Worm (Caenorhabditis elegans) whole organism, L2 larva: Measurements from ENCODE around the gene F46B3.7.
"Not testable (repeated sequence)": the region's sequence is repeated elsewhere in the genome, so short reads cannot be mapped to it uniquely, and the experiment has no call there.

Source experiments
- F13H6.1 ChIP-seq: sonication (generic microtip); optimal IDR thresholded peaks from 2 replicates; lab custom pipeline; 2016; ENCODE audit warnings: missing genetic modification characterization, missing compliant biosample characterization
- R02D3.7 ChIP-seq: fragments of 150-350 bp; optimal IDR thresholded peaks from 2 replicates; lab custom pipeline; 2014; ENCODE audit warnings: missing biosample characterization, missing genetic modification characterization
- Y55F3AM.14 ChIP-seq: fragments of 200-800 bp; sonication (Bioruptor generic); optimal IDR thresholded peaks from 2 replicates; lab custom pipeline; 2018; ENCODE audit warnings: mild to moderate bottlenecking, missing genetic modification characterization, missing compliant biosample characterization
- ZK546.5 ChIP-seq: sonication (generic microtip); optimal IDR thresholded peaks from 2 replicates; lab custom pipeline; 2017; ENCODE audit warnings: missing biosample characterization, missing genetic modification characterization
- aly-2 ChIP-seq: fragments of 150-350 bp; optimal IDR thresholded peaks from 2 replicates; lab custom pipeline; 2014; ENCODE audit warnings: missing biosample characterization, missing genetic modification characterization
- ama-1 ChIP-seq: fragments of 150-350 bp; optimal IDR thresholded peaks from 2 replicates; lab custom pipeline; 2018; ENCODE audit warnings: inconsistent platforms
- blmp-1 ChIP-seq: sonication (generic microtip); optimal IDR thresholded peaks from 2 replicates; lab custom pipeline; 2017; ENCODE audit warnings: missing genetic modification characterization, mild to moderate bottlenecking, missing compliant biosample characterization, antibody characterized with exemption, moderate library complexity; ENCODE audit not compliant: insufficient read depth
- ceh-16 ChIP-seq: fragments of 150-350 bp; optimal IDR thresholded peaks from 2 replicates; lab custom pipeline; 2014; ENCODE audit warnings: missing biosample characterization, missing genetic modification characterization
- crh-2 ChIP-seq: sonication (generic microtip); optimal IDR thresholded peaks from 2 replicates; lab custom pipeline; 2017; ENCODE audit warnings: missing biosample characterization, missing genetic modification characterization
- dmd-4 ChIP-seq: sonication (generic microtip); optimal IDR thresholded peaks from 2 replicates; lab custom pipeline; 2017; ENCODE audit warnings: missing biosample characterization, missing genetic modification characterization
- egl-27 ChIP-seq: sonication (generic microtip); optimal IDR thresholded peaks from 3 replicates; lab custom pipeline; 2017; ENCODE audit warnings: missing biosample characterization, missing genetic modification reagents, missing genetic modification characterization
- elt-3 ChIP-seq: sonication (generic microtip); optimal IDR thresholded peaks from 2 replicates; lab custom pipeline; 2017; ENCODE audit warnings: missing biosample characterization, missing genetic modification characterization
- fos-1 ChIP-seq: fragments of 150-350 bp; optimal IDR thresholded peaks from 2 replicates; lab custom pipeline; 2014; ENCODE audit warnings: missing biosample characterization, missing genetic modification characterization
- gmeb-1 ChIP-seq: fragments of 150-350 bp; optimal IDR thresholded peaks from 2 replicates; lab custom pipeline; 2014; ENCODE audit warnings: missing biosample characterization, missing genetic modification characterization
- lin-39 ChIP-seq: fragments of 150-350 bp; optimal IDR thresholded peaks from 2 replicates; lab custom pipeline; 2014; ENCODE audit warnings: missing biosample characterization, missing genetic modification reagents, missing genetic modification characterization
- lsy-2 ChIP-seq, 2 experiments: fragments of 150-350 bp in 1 of 2; sonication (generic microtip) in 1 of 2; optimal IDR thresholded peaks; 2 replicates each; lab custom pipeline; 2014 to 2017; ENCODE audit warnings: missing biosample characterization in 2 of 2, missing genetic modification characterization in 2 of 2
- mab-5 ChIP-seq: fragments of 150-350 bp; optimal IDR thresholded peaks from 2 replicates; lab custom pipeline; 2014; ENCODE audit warnings: missing biosample characterization, missing genetic modification characterization
- nhr-12 ChIP-seq: fragments of 150-350 bp; optimal IDR thresholded peaks from 2 replicates; lab custom pipeline; 2014; ENCODE audit warnings: missing biosample characterization, missing genetic modification characterization
- nhr-23 ChIP-seq: fragments of 150-350 bp; optimal IDR thresholded peaks from 2 replicates; lab custom pipeline; 2014; ENCODE audit warnings: missing biosample characterization, missing genetic modification reagents, missing genetic modification characterization
- nhr-237 ChIP-seq: fragments of 150-350 bp; optimal IDR thresholded peaks from 2 replicates; lab custom pipeline; 2014; ENCODE audit warnings: missing biosample characterization, missing genetic modification characterization
- nhr-6 ChIP-seq: fragments of 150-350 bp; optimal IDR thresholded peaks from 2 replicates; lab custom pipeline; 2014; ENCODE audit warnings: missing biosample characterization, missing genetic modification characterization
- nhr-77 ChIP-seq: fragments of 150-350 bp; optimal IDR thresholded peaks from 2 replicates; lab custom pipeline; 2014; ENCODE audit warnings: missing biosample characterization, missing genetic modification characterization
- peb-1 ChIP-seq: fragments of 150-350 bp; optimal IDR thresholded peaks from 2 replicates; lab custom pipeline; 2014; ENCODE audit warnings: missing biosample characterization, missing genetic modification characterization
- skn-1 ChIP-seq: sonication (generic microtip); optimal IDR thresholded peaks from 2 replicates; lab custom pipeline; 2017; ENCODE audit warnings: missing biosample characterization, missing genetic modification characterization
- unc-39 ChIP-seq: fragments of 150-350 bp; optimal IDR thresholded peaks from 2 replicates; lab custom pipeline; 2014; ENCODE audit warnings: missing biosample characterization, missing genetic modification characterization
- unc-55 ChIP-seq: fragments of 150-350 bp; sonication (generic microtip); optimal IDR thresholded peaks from 3 replicates; lab custom pipeline; 2014; ENCODE audit warnings: missing biosample characterization, missing genetic modification reagents, missing genetic modification characterization
- unc-62 ChIP-seq: fragments of 150-350 bp; optimal IDR thresholded peaks from 2 replicates; lab custom pipeline; 2014; ENCODE audit warnings: missing biosample characterization, missing genetic modification reagents, missing genetic modification characterization
- zag-1 ChIP-seq: fragments of 150-350 bp; optimal IDR thresholded peaks from 2 replicates; lab custom pipeline; 2014; ENCODE audit warnings: missing biosample characterization, missing genetic modification characterization
- ztf-1 ChIP-seq: fragments of 200-800 bp; sonication (Bioruptor generic); conservative IDR thresholded peaks from 2 replicates; pipeline ENCODE4 v1.3.6; 2022; ENCODE audit warnings: missing genetic modification characterization, missing compliant biosample characterization
- ztf-11 ChIP-seq: sonication (generic microtip); optimal IDR thresholded peaks from 2 replicates; lab custom pipeline; 2017; ENCODE audit warnings: missing biosample characterization, missing genetic modification characterization
- ztf-4 ChIP-seq: fragments of 150-350 bp; optimal IDR thresholded peaks from 2 replicates; lab custom pipeline; 2014; ENCODE audit warnings: missing biosample characterization, missing genetic modification characterization

F46B3.7 gene

ce11 chrV:20574314-20574713 lies 44.2 kb downstream of the F46B3.7 start, which contains the start of gene clec-263:
TSS of gene clec-263 (plus strand) at chrV:20574614.
- TF ChIP-seq nhr-237 (tag; lab: Kevin White, UChicago) (no peak), unc-39 (no peak), dmd-4 (tag; lab: Kevin White, UChicago) (no peak), ztf-1 (GFP tag; lab: Robert Waterston, UW) (no peak), ZK546.5 (tag; lab: Kevin White, UChicago) (no peak), ceh-16 (tag; lab: Kevin White, UChicago) (no peak), lin-39 (tag; lab: Kevin White, UChicago) (no peak), ama-1 (lab: Kevin White, UChicago) (no peak), nhr-6 (tag; lab: Kevin White, UChicago) (no peak), peb-1 (no peak), elt-3 (tag; lab: Kevin White, UChicago) (no peak), Y55F3AM.14 (GFP tag; lab: Kevin White, UChicago) (no peak), egl-27 (tag; lab: Kevin White, UChicago) (no peak), aly-2 (no peak), lsy-2 (tag; optimal IDR thresholded peaks at IDR 0.05; lab: Kevin White, UChicago) (no peak), R02D3.7 (no peak), nhr-23 (no peak), crh-2 (tag; lab: Kevin White, UChicago) (no peak)

DNA sequence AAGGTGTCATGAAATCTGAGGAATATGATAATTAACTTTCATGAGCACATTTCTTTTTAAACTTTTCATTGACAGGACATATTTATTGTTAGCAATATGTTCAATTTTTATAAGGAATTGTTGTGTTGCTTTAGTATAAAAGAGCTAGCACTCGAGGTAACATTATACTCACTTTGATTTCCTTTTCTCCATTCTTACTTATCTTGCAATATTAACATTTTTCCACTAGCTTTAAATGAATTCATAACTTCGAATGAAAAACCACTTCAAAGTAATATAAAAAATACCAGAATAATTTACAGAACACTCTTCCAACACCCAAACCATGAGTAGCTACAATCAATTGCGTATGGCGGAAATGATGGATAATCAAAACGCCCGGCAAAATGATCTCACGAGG lies 45.1 kb downstream of the F46B3.7 start, which contains the start of gene F26F2.5:
F26F2.5 (plus strand) TSS at position 301 of the 400 bp plus-strand sequence.
- TF ChIP-seq F13H6.1 (no peak), unc-55 (GFP tag; lab: Kevin White, UChicago) (no peak), Y55F3AM.14 (GFP tag; lab: Kevin White, UChicago) (no peak), elt-3 (tag; lab: Kevin White, UChicago) (no peak), skn-1 (tag; lab: Kevin White, UChicago) (no peak), mab-5 (tag; lab: Kevin White, UChicago) (no peak), zag-1 (no peak), nhr-77 (tag; lab: Kevin White, UChicago) (no peak), ztf-1 (GFP tag; lab: Robert Waterston, UW) (no peak), lin-39 (tag; lab: Kevin White, UChicago) (no peak), nhr-12 (tag; lab: Kevin White, UChicago) (no peak), nhr-6 (tag; lab: Kevin White, UChicago) (no peak), egl-27 (tag; lab: Kevin White, UChicago) (no peak), gmeb-1 (tag; lab: Kevin White, UChicago) (no peak), blmp-1 (tag; lab: Kevin White, UChicago) (no peak), ZK546.5 (tag; lab: Kevin White, UChicago) (no peak), ztf-4 (tag; lab: Kevin White, UChicago) (no peak), unc-62 (GFP tag; lab: Kevin White, UChicago) (no peak)

- not testable (repeated sequence) for TF ChIP-seq ztf-11 (tag; lab: Kevin White, UChicago); fos-1 (tag; lab: Kevin White, UChicago); Y55F3AM.14 (GFP tag; lab: Kevin White, UChicago)
These were observed 49.5 kb downstream of the F46B3.7 start, which contains the start of gene F26F2.4 for ce11 chrV:20568995-20569394. TSS of gene F26F2.4 (plus strand) at chrV:20569295.
